Fruit fly (Drosophila melanogaster): ENCODE results near the gene nbs.

DNA sequence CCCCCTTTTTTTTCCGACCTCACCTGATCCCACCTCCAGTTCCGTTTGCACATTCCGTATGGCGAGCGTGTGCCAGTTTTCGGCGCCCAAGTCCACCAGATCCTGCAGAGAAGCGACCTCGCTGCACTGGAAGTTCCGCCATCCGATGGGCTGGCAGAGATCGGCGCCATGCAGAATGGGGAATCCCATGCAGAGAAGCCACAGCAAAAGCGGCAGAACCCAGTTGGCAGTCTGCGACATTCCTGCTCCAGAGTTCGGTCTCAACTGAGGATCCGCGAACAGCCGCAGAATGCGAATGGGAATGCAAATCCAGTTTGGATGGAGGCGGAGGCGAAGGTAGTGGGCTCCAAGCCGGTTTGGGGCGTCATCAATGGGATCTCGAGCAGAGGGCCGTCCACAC is 10.6 kb upstream of the nbs start, which contains the start of gene CG6749:
- no peak for TF ChIP-seq gl (tag; optimal IDR thresholded peaks at IDR 0.05)
- TF ChIP-seq rn (GFP tag; IDR thresholded peaks at IDR 0.05), result no peak
- no peak for TF ChIP-seq CG9948 (tag; optimal IDR thresholded peaks at IDR 0.05)
- no peak for TF ChIP-seq CG17806 (tag; optimal IDR thresholded peaks at IDR 0.05)
- no peak for TF ChIP-seq CG15710 (tag; optimal IDR thresholded peaks at IDR 0.05)
- TF ChIP-seq CG8159 (tag; optimal IDR thresholded peaks at IDR 0.05), result no peak
- TF ChIP-seq CG4496 (GFP tag; IDR thresholded peaks at IDR 0.05), result no peak; the same call in 2 of the 3 replicates
- TF ChIP-seq CG10348 (GFP tag; IDR thresholded peaks at IDR 0.05), result no peak
